Worm (Caenorhabditis elegans) whole organism, L4 larva: ENCODE results near the gene R08D7.7.
A peak's percentile ranks its signal among the peaks of the same experiment; 100 is the strongest.
"Not testable (repeated sequence)": the region's sequence is repeated elsewhere in the genome, so short reads cannot be mapped to it uniquely, and the experiment has no call there.

Experiments used
- F37D6.2 ChIP-seq: sonication (generic microtip); optimal IDR thresholded peaks from 2 replicates; lab custom pipeline; 2016; ENCODE audit warnings: mild to moderate bottlenecking, missing genetic modification characterization, missing compliant biosample characterization
- T20F7.1 ChIP-seq: fragments of 200-800 bp; sonication (Bioruptor generic); optimal IDR thresholded peaks from 2 replicates; lab custom pipeline; 2018; ENCODE audit warnings: mild to moderate bottlenecking, missing genetic modification characterization, missing compliant biosample characterization
- Y75B8A.6 ChIP-seq: fragments of 200-800 bp; sonication (Bioruptor generic); IDR thresholded peaks from 2 replicates; pipeline ENCODE4 v1.3.6; 2022; ENCODE audit warnings: missing genetic modification reagents, missing genetic modification characterization, missing compliant biosample characterization
- aha-1 ChIP-seq: fragments of 150-350 bp; peaks from one replicate; lab custom pipeline; 2014; ENCODE audit warnings: missing biosample characterization, missing genetic modification characterization
- aly-2 ChIP-seq: sonication (generic microtip); optimal IDR thresholded peaks from 2 replicates; lab custom pipeline; 2018; ENCODE audit warnings: missing biosample characterization, missing genetic modification characterization
- ama-1 ChIP-seq: fragments of 150-350 bp; optimal IDR thresholded peaks from 2 replicates; lab custom pipeline; 2014; ENCODE audit warnings: inconsistent platforms, mixed read lengths
- arid-1 ChIP-seq: fragments of 200-800 bp; sonication (Bioruptor generic); conservative IDR thresholded peaks from 2 replicates; pipeline ENCODE4 v1.3.6; 2022; ENCODE audit warnings: missing genetic modification reagents, missing genetic modification characterization, missing compliant biosample characterization
- ceh-20 ChIP-seq: fragments of 200-800 bp; sonication (Bioruptor generic); IDR thresholded peaks from 2 replicates; pipeline ENCODE4 v1.3.6; 2022; ENCODE audit warnings: missing genetic modification reagents, missing genetic modification characterization, missing compliant biosample characterization
- ceh-28 ChIP-seq: fragments of 150-350 bp; optimal IDR thresholded peaks from 2 replicates; lab custom pipeline; 2014; ENCODE audit warnings: missing biosample characterization, missing genetic modification reagents, missing genetic modification characterization
- ceh-62 ChIP-seq: sonication (generic microtip); optimal IDR thresholded peaks from 2 replicates; lab custom pipeline; 2017; ENCODE audit warnings: missing biosample characterization, missing genetic modification characterization
- ces-1 ChIP-seq: fragments of 150-350 bp; sonication (generic microtip); optimal IDR thresholded peaks from 4 replicates; lab custom pipeline; 2014; ENCODE audit warnings: missing biosample characterization, missing genetic modification reagents, missing genetic modification characterization
- cey-2 ChIP-seq: sonication (generic microtip); optimal IDR thresholded peaks from 3 replicates; lab custom pipeline; 2017; ENCODE audit warnings: missing genetic modification characterization, mild to moderate bottlenecking, missing compliant biosample characterization, antibody characterized with exemption, borderline replicate concordance; ENCODE audit not compliant: insufficient read depth
- daf-16 ChIP-seq, 3 experiments: sonication (generic microtip); optimal IDR thresholded peaks; 2 replicates each; lab custom pipeline; 2016 to 2017; ENCODE audit warnings: missing genetic modification characterization in 3 of 3, missing genetic modification reagents in 3 of 3, mild to moderate bottlenecking in 2 of 3, missing compliant biosample characterization in 2 of 3, missing biosample characterization in 1 of 3, moderate library complexity in 1 of 3
- daf-19 ChIP-seq: fragments of 200-800 bp; sonication (Bioruptor generic); conservative IDR thresholded peaks from 2 replicates; pipeline ENCODE4 v1.3.6; 2022; ENCODE audit warnings: missing genetic modification characterization, missing compliant biosample characterization
- dmd-8 ChIP-seq: fragments of 200-800 bp; sonication (Bioruptor generic); IDR thresholded peaks from 2 replicates; pipeline ENCODE4 v1.3.6; 2022; ENCODE audit warnings: missing genetic modification characterization, missing compliant biosample characterization
- dve-1 ChIP-seq: sonication (generic microtip); optimal IDR thresholded peaks from 2 replicates; lab custom pipeline; 2017; ENCODE audit warnings: antibody characterized with exemption, mild to moderate bottlenecking, missing genetic modification characterization, missing compliant biosample characterization; ENCODE audit not compliant: insufficient read depth
- egl-27 ChIP-seq: sonication (generic microtip); optimal IDR thresholded peaks from 3 replicates; lab custom pipeline; 2017; ENCODE audit warnings: missing biosample characterization, missing genetic modification reagents, missing genetic modification characterization
- fkh-10 ChIP-seq: fragments of 150-350 bp; optimal IDR thresholded peaks from 2 replicates; lab custom pipeline; 2014; ENCODE audit warnings: missing biosample characterization, missing genetic modification reagents, missing genetic modification characterization
- hlh-11 ChIP-seq: fragments of 200-800 bp; sonication (Bioruptor generic); optimal IDR thresholded peaks from 2 replicates; lab custom pipeline; 2018; ENCODE audit warnings: mild to moderate bottlenecking, missing genetic modification characterization, missing compliant biosample characterization
- hlh-30 ChIP-seq: sonication (generic microtip); optimal IDR thresholded peaks from 2 replicates; lab custom pipeline; 2017; ENCODE audit warnings: antibody characterized with exemption, mild to moderate bottlenecking, missing genetic modification characterization, missing compliant biosample characterization; ENCODE audit not compliant: insufficient read depth
- lim-7 ChIP-seq: fragments of 200-800 bp; sonication (Bioruptor generic); IDR thresholded peaks from 2 replicates; pipeline ENCODE4 v1.3.6; 2022; ENCODE audit warnings: missing genetic modification characterization, missing compliant biosample characterization
- lin-29 ChIP-seq: fragments of 200-800 bp; sonication (Bioruptor generic); IDR thresholded peaks from 2 replicates; pipeline ENCODE4 v1.3.6; 2022; ENCODE audit warnings: missing genetic modification reagents, missing genetic modification characterization, missing compliant biosample characterization
- lir-3 ChIP-seq: sonication (generic microtip); optimal IDR thresholded peaks from 2 replicates; lab custom pipeline; 2016; ENCODE audit warnings: mild to moderate bottlenecking, missing genetic modification characterization, missing compliant biosample characterization
- madf-9 ChIP-seq: fragments of 200-800 bp; sonication (Bioruptor generic); conservative IDR thresholded peaks from 2 replicates; pipeline ENCODE4 v1.3.6; 2022; ENCODE audit warnings: missing genetic modification reagents, missing genetic modification characterization, missing compliant biosample characterization
- mdl-1 ChIP-seq, 2 experiments: fragments of 150-350 bp in 1 of 2; sonication (generic microtip) in 1 of 2; optimal IDR thresholded peaks; 2 replicates each; lab custom pipeline; 2014 to 2017; ENCODE audit warnings: missing biosample characterization in 2 of 2, missing genetic modification characterization in 2 of 2
- mep-1 ChIP-seq: fragments of 150-350 bp; sonication (generic microtip); optimal IDR thresholded peaks from 3 replicates; lab custom pipeline; 2014; ENCODE audit warnings: missing biosample characterization, missing genetic modification characterization
- mes-2 ChIP-seq: sonication (generic microtip); optimal IDR thresholded peaks from 2 replicates; lab custom pipeline; 2016; ENCODE audit warnings: missing genotype, mild to moderate bottlenecking, missing genetic modification characterization, missing compliant biosample characterization; ENCODE audit not compliant: poor library complexity, severe bottlenecking
- mxl-3 ChIP-seq: fragments of 200-800 bp; sonication (Bioruptor generic); optimal IDR thresholded peaks from 2 replicates; lab custom pipeline; 2018; ENCODE audit warnings: mild to moderate bottlenecking, missing genetic modification characterization, missing compliant biosample characterization
- nhr-102 ChIP-seq: sonication (generic microtip); optimal IDR thresholded peaks from 2 replicates; lab custom pipeline; 2016; ENCODE audit warnings: mild to moderate bottlenecking, missing genetic modification characterization, moderate library complexity, missing compliant biosample characterization
- nhr-25 ChIP-seq: sonication (generic microtip); optimal IDR thresholded peaks from 2 replicates; lab custom pipeline; 2017; ENCODE audit warnings: missing genetic modification characterization, mild to moderate bottlenecking, missing compliant biosample characterization, antibody characterized with exemption, moderate library complexity, borderline replicate concordance; ENCODE audit not compliant: insufficient read depth
- nhr-41 ChIP-seq: fragments of 200-800 bp; sonication (Bioruptor generic); IDR thresholded peaks from 2 replicates; pipeline ENCODE4 v1.3.6; 2022; ENCODE audit warnings: missing genetic modification reagents, missing genetic modification characterization, missing compliant biosample characterization
- nhr-76 ChIP-seq: fragments of 150-350 bp; optimal IDR thresholded peaks from 2 replicates; lab custom pipeline; 2014; ENCODE audit warnings: missing biosample characterization, missing genetic modification characterization
- nhr-77 ChIP-seq: fragments of 150-350 bp; optimal IDR thresholded peaks from 2 replicates; lab custom pipeline; 2014; ENCODE audit warnings: missing biosample characterization, missing genetic modification characterization
- pha-4 ChIP-seq, 2 experiments: fragments of 150-350 bp in 1 of 2; fragments of 200-800 bp in 1 of 2; sonication (Bioruptor generic) in 1 of 2; IDR thresholded peaks in 1 of 2; optimal IDR thresholded peaks in 1 of 2; 2 replicates each; pipeline versions ENCODE4 v1.3.6 to Lab custom; 2014 to 2022; ENCODE audit warnings: missing genetic modification characterization in 2 of 2, missing genetic modification reagents in 2 of 2, missing biosample characterization in 1 of 2, missing compliant biosample characterization in 1 of 2
- pqm-1 ChIP-seq: sonication (generic microtip); optimal IDR thresholded peaks from 2 replicates; lab custom pipeline; 2017; ENCODE audit warnings: missing biosample characterization, missing genetic modification characterization
- rbr-2 ChIP-seq: sonication (generic microtip); optimal IDR thresholded peaks from 2 replicates; lab custom pipeline; 2016; ENCODE audit warnings: missing genotype, missing genetic modification characterization, missing compliant biosample characterization
- tra-1 ChIP-seq: fragments of 200-800 bp; sonication (Bioruptor generic); IDR thresholded peaks from 2 replicates; pipeline ENCODE4 v1.3.6; 2022; ENCODE audit warnings: missing genetic modification reagents, missing genetic modification characterization, missing compliant biosample characterization
- unc-39 ChIP-seq: sonication (generic microtip); optimal IDR thresholded peaks from 2 replicates; lab custom pipeline; 2017; ENCODE audit warnings: missing biosample characterization, missing genetic modification characterization
- zfp-2 ChIP-seq: sonication (generic microtip); optimal IDR thresholded peaks from 2 replicates; lab custom pipeline; 2016; ENCODE audit warnings: mild to moderate bottlenecking, missing genetic modification characterization, missing compliant biosample characterization
- zfp-3 ChIP-seq: fragments of 200-800 bp; sonication (Bioruptor generic); conservative IDR thresholded peaks from 2 replicates; pipeline ENCODE4 v1.3.6; 2022; ENCODE audit warnings: missing genetic modification reagents, missing genetic modification characterization, missing compliant biosample characterization
- zip-11 ChIP-seq: fragments of 200-800 bp; sonication (Bioruptor generic); IDR thresholded peaks from 2 replicates; pipeline ENCODE4 v1.3.6; 2022; ENCODE audit warnings: missing genetic modification characterization, missing compliant biosample characterization
- zip-2 ChIP-seq: fragments of 150-350 bp; optimal IDR thresholded peaks from 2 replicates; lab custom pipeline; 2014; ENCODE audit warnings: missing biosample characterization, missing genetic modification characterization
- ztf-11 ChIP-seq: fragments of 150-350 bp; optimal IDR thresholded peaks from 2 replicates; lab custom pipeline; 2014; ENCODE audit warnings: missing biosample characterization, missing genetic modification characterization
- ztf-7 ChIP-seq: fragments of 150-350 bp; optimal IDR thresholded peaks from 2 replicates; lab custom pipeline; 2014; ENCODE audit warnings: missing biosample characterization, missing genetic modification characterization

The R08D7.7 gene

ce11 chrIII:9002545-9002944 lies 12.7 kb downstream of the R08D7.7 start, which contains the start of the genes F59B2.15 and zif-1:
Gene F59B2.15, minus strand, starts transcription at chrIII:9002645.
Gene zif-1, plus strand, starts transcription at chrIII:9002779.
- TF ChIP-seq T20F7.1 (GFP tag; lab: Kevin White, UChicago) (no peak), dmd-8 (GFP tag; lab: Robert Waterston, UW) (no peak), zip-2 (no peak), mxl-3 (no peak), ceh-20 (GFP tag; lab: Robert Waterston, UW) (no peak), lin-29 (GFP tag; lab: Robert Waterston, UW) (no peak), nhr-102 (tag; lab: Kevin White, UChicago) (no peak), nhr-25 (no peak), nhr-41 (no peak), zip-11 (GFP tag; lab: Robert Waterston, UW) (no peak), daf-16 (GFP tag; optimal IDR thresholded peaks at IDR 0.05; lab: Kevin White, UChicago) (no peak), daf-16 (tag; optimal IDR thresholded peaks at IDR 0.05; lab: Kevin White, UChicago) (no peak), daf-19 (GFP tag; lab: Robert Waterston, UW) (no peak), unc-39 (tag; lab: Kevin White, UChicago) (no peak), ztf-7 (no peak), ceh-62 (tag; lab: Kevin White, UChicago) (no peak)

ce11 chrIII:9004658-9005057 lies 14.8 kb downstream of the R08D7.7 start:
- TF ChIP-seq aha-1 (tag; lab: Kevin White, UChicago) (peak; percentile 1), aly-2 (tag; lab: Kevin White, UChicago) (no peak), rbr-2 (tag; lab: Kevin White, UChicago) (no peak), F37D6.2 (no peak)

- TF ChIP-seq Y75B8A.6 (GFP tag; lab: Robert Waterston, UW); nhr-76; fkh-10: not testable (repeated sequence)
Observed at ce11 chrIII:9005905-9006372, 16.1 kb downstream of the R08D7.7 start, which contains the start of gene rab-6.1. Gene rab-6.1, minus strand, starts transcription at chrIII:9005955.

- TF ChIP-seq aha-1 (tag; lab: Kevin White, UChicago) (peak; percentile 71), dve-1 (tag; lab: Kevin White, UChicago) (peak; percentile 48), pha-4 (GFP tag; IDR thresholded peaks at IDR 0.05; lab: Robert Waterston, UW) (no peak), pha-4 (tag; optimal IDR thresholded peaks at IDR 0.05; lab: Kevin White, UChicago) (peak; percentile 6), egl-27 (tag; lab: Kevin White, UChicago) (no peak), madf-9 (GFP tag; lab: Robert Waterston, UW) (peak; percentile 63; the same call in 1 of the 2 replicates), daf-16 (GFP tag; optimal IDR thresholded peaks at IDR 0.05; lab: Kevin White, UChicago) (no peak), daf-16 (tag; optimal IDR thresholded peaks at IDR 0.05; lab: Kevin White, UChicago) (peak; percentile 79), ztf-11 (no peak), aly-2 (tag; lab: Kevin White, UChicago) (no peak), lir-3 (no peak), ama-1 (lab: Kevin White, UChicago) (no peak), tra-1 (GFP tag; lab: Robert Waterston, UW) (no peak), hlh-11 (tag; lab: Kevin White, UChicago) (peak; percentile 83), ceh-28 (tag; lab: Kevin White, UChicago) (no peak), zfp-3 (GFP tag; lab: Robert Waterston, UW) (no peak), mes-2 (tag; lab: Kevin White, UChicago) (peak; percentile 51), arid-1 (GFP tag; lab: Robert Waterston, UW) (no peak), pqm-1 (tag; lab: Kevin White, UChicago) (peak; percentile 17), nhr-77 (tag; lab: Kevin White, UChicago) (no peak), ces-1 (GFP tag; lab: Kevin White, UChicago) (no peak), hlh-30 (tag; lab: Kevin White, UChicago) (peak; percentile 39), mdl-1 (tag; optimal IDR thresholded peaks at IDR 0.05; lab: Kevin White, UChicago) (peak in 1 of 2 experiments; percentile 12), lim-7 (GFP tag; lab: Robert Waterston, UW) (no peak), ceh-62 (tag; lab: Kevin White, UChicago) (no peak), mep-1 (tag; lab: Kevin White, UChicago) (peak; percentile 20), nhr-76 (no peak), zfp-2 (no peak), mxl-3 (peak; percentile 27), cey-2 (tag; lab: Kevin White, UChicago) (no peak)
Observed at ce11 chrIII:9007183-9007582, 17.3 kb downstream of the R08D7.7 start.
